Worm (Caenorhabditis elegans) whole organism, mixed stage, embryonic: ENCODE data around the gene qars-1.

Experiments used
- bed-3 ChIP-seq: fragments of 200-800 bp; sonication (Bioruptor generic); optimal IDR thresholded peaks from 3 replicates; lab custom pipeline; 2018; ENCODE audit warnings: mild to moderate bottlenecking, missing genetic modification characterization, moderate library complexity, missing compliant biosample characterization
- blmp-1 ChIP-seq: fragments of 150-350 bp; optimal IDR thresholded peaks from 2 replicates; lab custom pipeline; 2014; ENCODE audit warnings: missing biosample characterization, missing genetic modification characterization
- ceh-39 ChIP-seq: fragments of 150-350 bp; optimal IDR thresholded peaks from 2 replicates; lab custom pipeline; 2014; ENCODE audit warnings: missing biosample characterization, missing genetic modification characterization
- ceh-43 ChIP-seq: fragments of 200-800 bp; sonication (Bioruptor generic); optimal IDR thresholded peaks from 2 replicates; lab custom pipeline; 2018; ENCODE audit warnings: mild to moderate bottlenecking, missing genetic modification characterization, moderate library complexity, missing compliant biosample characterization
- ceh-83 ChIP-seq: fragments of 200-800 bp; sonication (Bioruptor generic); optimal IDR thresholded peaks from 2 replicates; lab custom pipeline; 2018; ENCODE audit warnings: mild to moderate bottlenecking, missing genetic modification characterization, missing compliant biosample characterization
- ces-1 ChIP-seq: fragments of 150-350 bp; optimal IDR thresholded peaks from 2 replicates; lab custom pipeline; 2014; ENCODE audit warnings: missing biosample characterization, missing genetic modification reagents, missing genetic modification characterization
- drap-1 ChIP-seq: fragments of 200-800 bp; sonication (Bioruptor generic); optimal IDR thresholded peaks from 3 replicates; lab custom pipeline; 2018; ENCODE audit warnings: mild to moderate bottlenecking, missing genetic modification characterization, missing compliant biosample characterization
- elt-1 ChIP-seq: sonication (generic microtip); optimal IDR thresholded peaks from 2 replicates; lab custom pipeline; 2017; ENCODE audit warnings: missing genetic modification characterization, mild to moderate bottlenecking, missing compliant biosample characterization, antibody characterized with exemption, moderate library complexity, borderline replicate concordance; ENCODE audit not compliant: insufficient read depth
- elt-3 ChIP-seq: fragments of 150-350 bp; optimal IDR thresholded peaks from 2 replicates; lab custom pipeline; 2014; ENCODE audit warnings: missing biosample characterization, missing genetic modification characterization
- flh-1 ChIP-seq: fragments of 200-800 bp; sonication (Bioruptor generic); optimal IDR thresholded peaks from 2 replicates; lab custom pipeline; 2018; ENCODE audit warnings: mild to moderate bottlenecking, missing genetic modification characterization, moderate library complexity, missing compliant biosample characterization
- hlh-1 ChIP-seq: fragments of 150-350 bp; optimal IDR thresholded peaks from 2 replicates; lab custom pipeline; 2014; ENCODE audit warnings: missing biosample characterization, missing genetic modification reagents, missing genetic modification characterization
- lin-13 ChIP-seq: fragments of 150-350 bp; optimal IDR thresholded peaks from 2 replicates; lab custom pipeline; 2014; ENCODE audit warnings: missing biosample characterization, missing genetic modification characterization
- lin-32 ChIP-seq: fragments of 200-800 bp; sonication (Bioruptor generic); optimal IDR thresholded peaks from 2 replicates; lab custom pipeline; 2018; ENCODE audit warnings: mild to moderate bottlenecking, missing genetic modification characterization, missing compliant biosample characterization
- lsy-2 ChIP-seq: fragments of 150-350 bp; optimal IDR thresholded peaks from 2 replicates; lab custom pipeline; 2014; ENCODE audit warnings: missing biosample characterization, missing genetic modification characterization
- mab-5 ChIP-seq: fragments of 150-350 bp; optimal IDR thresholded peaks from 2 replicates; lab custom pipeline; 2014; ENCODE audit warnings: missing biosample characterization, missing genetic modification characterization
- mep-1 ChIP-seq: fragments of 150-350 bp; optimal IDR thresholded peaks from 2 replicates; lab custom pipeline; 2017; ENCODE audit warnings: missing biosample characterization, missing genetic modification reagents, missing genetic modification characterization, inconsistent platforms
- nhr-12 ChIP-seq: fragments of 150-350 bp; optimal IDR thresholded peaks from 2 replicates; lab custom pipeline; 2014; ENCODE audit warnings: missing biosample characterization, missing genetic modification characterization
- nhr-2 ChIP-seq: fragments of 150-350 bp; optimal IDR thresholded peaks from 2 replicates; lab custom pipeline; 2014; ENCODE audit warnings: missing biosample characterization, missing genetic modification characterization
- nhr-237 ChIP-seq: fragments of 150-350 bp; optimal IDR thresholded peaks from 2 replicates; lab custom pipeline; 2014; ENCODE audit warnings: missing biosample characterization, missing genetic modification characterization
- nhr-28 ChIP-seq: fragments of 150-350 bp; optimal IDR thresholded peaks from 2 replicates; lab custom pipeline; 2014; ENCODE audit warnings: missing biosample characterization, missing genetic modification characterization
- nhr-76 ChIP-seq: sonication (generic microtip); optimal IDR thresholded peaks from 2 replicates; lab custom pipeline; 2017; ENCODE audit warnings: missing biosample characterization, missing genetic modification characterization
- pha-4 ChIP-seq: fragments of 150-350 bp; optimal IDR thresholded peaks from 2 replicates; lab custom pipeline; 2018; ENCODE audit warnings: missing biosample characterization, missing genetic modification reagents, missing genetic modification characterization
- sem-2 ChIP-seq: fragments of 200-800 bp; sonication (Bioruptor generic); optimal IDR thresholded peaks from 2 replicates; lab custom pipeline; 2018; ENCODE audit warnings: mild to moderate bottlenecking, missing genetic modification characterization, missing compliant biosample characterization
- sptf-1 ChIP-seq: sonication (generic microtip); optimal IDR thresholded peaks from 2 replicates; lab custom pipeline; 2017; ENCODE audit warnings: mild to moderate bottlenecking, missing genetic modification characterization, moderate library complexity, missing compliant biosample characterization
- tbx-8 ChIP-seq: fragments of 200-800 bp; sonication (Bioruptor generic); optimal IDR thresholded peaks from 2 replicates; lab custom pipeline; 2018; ENCODE audit warnings: mild to moderate bottlenecking, missing genetic modification characterization, moderate library complexity, missing compliant biosample characterization
- unc-120 ChIP-seq: sonication (generic microtip); optimal IDR thresholded peaks from 2 replicates; lab custom pipeline; 2017; ENCODE audit warnings: missing genetic modification characterization, missing compliant biosample characterization; ENCODE audit not compliant: poor library complexity, severe bottlenecking
- unc-39 ChIP-seq: fragments of 150-350 bp; optimal IDR thresholded peaks from 2 replicates; lab custom pipeline; 2014; ENCODE audit warnings: missing biosample characterization, missing genetic modification characterization
- unc-62 ChIP-seq: fragments of 150-350 bp; optimal IDR thresholded peaks from 2 replicates; lab custom pipeline; 2014; ENCODE audit warnings: missing biosample characterization, missing genetic modification reagents, missing genetic modification characterization
- zip-8 ChIP-seq: fragments of 150-350 bp; optimal IDR thresholded peaks from 2 replicates; lab custom pipeline; 2014; ENCODE audit warnings: missing biosample characterization, missing genetic modification characterization
- ztf-11 ChIP-seq: fragments of 150-350 bp; optimal IDR thresholded peaks from 2 replicates; lab custom pipeline; 2014; ENCODE audit warnings: missing biosample characterization, missing genetic modification characterization

The qars-1 gene

DNA sequence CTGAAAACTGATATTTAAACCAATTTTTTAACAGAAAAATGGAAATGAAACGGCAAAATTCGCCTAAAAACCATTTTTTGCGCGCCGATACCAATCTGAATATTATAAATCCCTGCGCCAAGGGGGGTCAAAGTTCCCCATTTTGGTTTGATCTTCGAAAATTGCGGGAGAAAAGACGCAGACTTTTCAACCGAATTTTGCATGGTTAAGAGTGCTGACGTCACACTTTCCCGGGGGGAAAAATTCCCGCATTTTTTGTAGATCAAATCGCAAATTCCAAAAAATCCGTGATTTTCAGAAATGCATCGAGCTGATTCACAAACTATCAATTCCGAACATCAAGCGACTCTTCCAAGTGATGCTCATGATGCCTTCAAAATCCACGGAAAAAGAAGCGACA, 16.6 kb upstream of the qars-1 start:
- no peak for TF ChIP-seq ceh-83 (GFP tag; lab: Kevin White, UChicago)
- TF ChIP-seq unc-39 (tag; lab: Kevin White, UChicago) = no peak
- no peak for TF ChIP-seq nhr-28 (tag; lab: Kevin White, UChicago)
- no peak for TF ChIP-seq nhr-12 (tag; lab: Kevin White, UChicago)
- no peak for TF ChIP-seq ces-1
- TF ChIP-seq unc-120 = no peak
- no peak for TF ChIP-seq lin-32 (GFP tag; lab: Kevin White, UChicago)
- no peak for TF ChIP-seq ceh-39 (tag; lab: Kevin White, UChicago)
- no peak for TF ChIP-seq unc-62 (GFP tag; lab: Kevin White, UChicago)
- TF ChIP-seq tbx-8 (GFP tag; lab: Kevin White, UChicago) = no peak

DNA sequence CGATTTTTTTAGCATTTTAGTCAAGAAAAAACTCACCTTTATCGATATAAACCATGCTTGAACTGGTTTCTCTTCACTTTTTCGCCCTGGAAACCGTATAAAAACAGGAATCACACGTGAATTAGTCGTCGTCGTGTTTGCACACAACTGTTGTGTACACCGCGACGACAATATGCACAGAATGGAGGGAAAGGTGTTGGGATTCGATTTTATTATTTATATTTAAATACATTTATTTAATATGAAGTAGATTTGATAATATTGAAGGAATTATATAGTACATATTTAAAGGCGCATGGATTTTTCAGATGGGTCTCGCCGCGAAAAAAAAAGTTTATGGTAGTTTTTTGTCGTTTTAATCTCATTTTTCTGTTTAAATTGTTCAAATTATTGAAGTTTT, 15.9 kb upstream of the qars-1 start, which contains the start of gene Y41E3.8:
Gene Y41E3.8 (minus strand): TSS at position 88 of the 400 bp plus-strand sequence.
- TF ChIP-seq ces-1 (peak; percentile 54), nhr-76 (tag; lab: Kevin White, UChicago) (no peak)

DNA sequence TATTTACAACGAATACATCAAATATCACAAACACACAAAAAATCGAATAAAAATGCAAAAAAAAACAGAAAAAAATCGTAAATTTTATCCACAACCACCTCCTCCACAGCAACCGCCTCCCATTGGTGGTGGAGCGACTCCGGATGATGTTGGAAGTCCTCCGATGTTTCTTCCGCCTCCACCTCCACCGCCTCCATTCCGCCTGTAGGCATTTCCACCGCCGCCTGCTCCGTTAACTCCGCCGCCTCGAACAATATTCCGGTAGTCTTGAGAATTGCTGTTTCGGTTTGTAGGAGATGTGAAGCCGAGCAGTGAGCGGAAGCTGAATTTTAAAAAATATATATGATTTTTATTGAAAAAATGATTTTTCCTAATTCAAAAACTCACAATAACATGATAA, 15.4 kb upstream of the qars-1 start:
- TF ChIP-seq nhr-2 (tag; lab: Kevin White, UChicago) (no peak), nhr-76 (tag; lab: Kevin White, UChicago) (no peak)

ce11 chrIV:15027884-15028283, 14.9 kb upstream of the qars-1 start:
- TF ChIP-seq lin-13 (no peak), elt-3 (tag; lab: Kevin White, UChicago) (no peak), ceh-39 (tag; lab: Kevin White, UChicago) (no peak), hlh-1 (tag; lab: Kevin White, UChicago) (no peak), drap-1 (GFP tag; lab: Kevin White, UChicago) (no peak), ces-1 (no peak), lin-32 (GFP tag; lab: Kevin White, UChicago) (no peak), unc-39 (tag; lab: Kevin White, UChicago) (no peak), ceh-43 (GFP tag; lab: Kevin White, UChicago) (no peak), nhr-2 (tag; lab: Kevin White, UChicago) (no peak)

DNA sequence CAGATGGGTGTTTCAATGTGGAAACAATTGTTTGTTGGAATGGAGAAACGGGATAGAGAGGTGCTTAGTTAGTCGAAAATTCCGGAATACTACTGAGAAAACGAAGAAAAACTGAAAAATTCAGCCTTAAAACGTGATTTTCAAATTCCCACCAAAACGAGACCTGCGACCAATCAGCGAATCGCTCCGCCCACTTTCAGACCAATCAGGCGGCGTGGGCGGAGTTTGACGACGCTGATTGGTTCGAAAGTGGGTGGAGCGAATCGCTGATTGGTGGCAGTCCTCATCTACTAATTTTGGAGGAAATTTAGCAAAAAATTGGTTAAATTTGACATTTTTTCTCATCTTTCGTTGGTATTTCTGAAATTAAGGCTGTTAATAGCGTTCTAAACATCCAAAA, 14.4 kb upstream of the qars-1 start:
- no peak for TF ChIP-seq nhr-76 (tag; lab: Kevin White, UChicago)
- TF ChIP-seq nhr-237 (tag; lab: Kevin White, UChicago) = no peak
- TF ChIP-seq ces-1 = no peak
- TF ChIP-seq elt-1 (tag; lab: Kevin White, UChicago) = no peak
- TF ChIP-seq lsy-2 (tag; lab: Kevin White, UChicago) = no peak
- TF ChIP-seq sem-2 (GFP tag; lab: Kevin White, UChicago) = no peak
- TF ChIP-seq hlh-1 (tag; lab: Kevin White, UChicago) = no peak
- TF ChIP-seq unc-120 = no peak
- TF ChIP-seq bed-3 (GFP tag; lab: Kevin White, UChicago) = no peak
- no peak for TF ChIP-seq flh-1 (GFP tag; lab: Kevin White, UChicago)
- TF ChIP-seq, all 35 proteins: peak for 0

DNA sequence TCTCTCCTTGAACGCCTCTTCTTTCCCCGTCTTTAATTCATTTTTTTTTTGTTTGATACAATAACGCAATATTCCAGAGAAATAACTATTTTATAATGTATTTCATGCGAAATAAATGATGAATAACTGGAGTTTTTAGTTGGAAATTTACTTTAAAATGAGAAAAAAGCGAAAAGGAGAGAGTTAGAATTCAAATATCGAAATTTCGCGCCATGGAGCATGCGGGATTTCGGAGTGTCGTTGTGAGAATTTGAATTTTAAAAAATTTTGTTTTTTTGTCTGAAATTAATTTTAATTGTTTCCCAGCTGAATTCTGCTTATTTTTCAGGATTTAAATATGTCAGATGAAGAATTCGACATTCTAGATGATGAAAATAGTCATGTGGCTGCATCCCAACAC, 12.4 kb upstream of the qars-1 start, which contains the start of gene fcd-2:
Gene fcd-2 (plus strand): TSS at position 327 of the 400 bp plus-strand sequence.
- TF ChIP-seq nhr-237 (tag; lab: Kevin White, UChicago) (peak; percentile 35), ces-1 (peak; percentile 33), nhr-2 (tag; lab: Kevin White, UChicago) (no peak), lin-13 (peak; percentile 34), nhr-76 (tag; lab: Kevin White, UChicago) (no peak), lsy-2 (tag; lab: Kevin White, UChicago) (peak; percentile 28), tbx-8 (GFP tag; lab: Kevin White, UChicago) (no peak), mep-1 (tag; lab: Kevin White, UChicago) (peak; percentile 60), zip-8 (tag; lab: Kevin White, UChicago) (no peak), pha-4 (tag; lab: Kevin White, UChicago) (peak; percentile 5), mab-5 (tag; lab: Kevin White, UChicago) (peak; percentile 28)

- TF ChIP-seq unc-120 = no peak
- TF ChIP-seq blmp-1 (tag; lab: Kevin White, UChicago) = no peak
- no peak for TF ChIP-seq sptf-1 (tag; lab: Kevin White, UChicago)
- no peak for TF ChIP-seq elt-3 (tag; lab: Kevin White, UChicago)
- no peak for TF ChIP-seq sem-2 (GFP tag; lab: Kevin White, UChicago)
- TF ChIP-seq lin-13 = no peak
- no peak for TF ChIP-seq lin-32 (GFP tag; lab: Kevin White, UChicago)
- TF ChIP-seq ces-1 = no peak
- no peak for TF ChIP-seq hlh-1 (tag; lab: Kevin White, UChicago)
- no peak for TF ChIP-seq ztf-11 (tag; lab: Kevin White, UChicago)
- TF ChIP-seq nhr-2 (tag; lab: Kevin White, UChicago) = no peak
- no peak for TF ChIP-seq mep-1 (tag; lab: Kevin White, UChicago)
Observed at ce11 chrIV:15024426-15024825, 11.4 kb upstream of the qars-1 start.
